Worm (Caenorhabditis elegans) whole organism, L2 larva: ENCODE results near the gene rab-35.

ENCODE experiments used
- C34F6.9 ChIP-seq: fragments of 150-350 bp; optimal IDR thresholded peaks from 2 replicates; lab custom pipeline; 2014; ENCODE audit warnings: missing biosample characterization, missing genetic modification characterization
- F13H6.1 ChIP-seq: sonication (generic microtip); optimal IDR thresholded peaks from 2 replicates; lab custom pipeline; 2016; ENCODE audit warnings: missing genetic modification characterization, missing compliant biosample characterization
- R02D3.7 ChIP-seq: fragments of 150-350 bp; optimal IDR thresholded peaks from 2 replicates; lab custom pipeline; 2014; ENCODE audit warnings: missing biosample characterization, missing genetic modification characterization
- ZK546.5 ChIP-seq: sonication (generic microtip); optimal IDR thresholded peaks from 2 replicates; lab custom pipeline; 2017; ENCODE audit warnings: missing biosample characterization, missing genetic modification characterization
- alr-1 ChIP-seq: fragments of 150-350 bp; optimal IDR thresholded peaks from 2 replicates; lab custom pipeline; 2014; ENCODE audit warnings: missing biosample characterization, missing genetic modification characterization
- aly-2 ChIP-seq: fragments of 150-350 bp; optimal IDR thresholded peaks from 2 replicates; lab custom pipeline; 2014; ENCODE audit warnings: missing biosample characterization, missing genetic modification characterization
- blmp-1 ChIP-seq: sonication (generic microtip); optimal IDR thresholded peaks from 2 replicates; lab custom pipeline; 2017; ENCODE audit warnings: missing genetic modification characterization, mild to moderate bottlenecking, missing compliant biosample characterization, antibody characterized with exemption, moderate library complexity; ENCODE audit not compliant: insufficient read depth
- crh-2 ChIP-seq: sonication (generic microtip); optimal IDR thresholded peaks from 2 replicates; lab custom pipeline; 2017; ENCODE audit warnings: missing biosample characterization, missing genetic modification characterization
- dmd-4 ChIP-seq: sonication (generic microtip); optimal IDR thresholded peaks from 2 replicates; lab custom pipeline; 2017; ENCODE audit warnings: missing biosample characterization, missing genetic modification characterization
- egl-27 ChIP-seq: sonication (generic microtip); optimal IDR thresholded peaks from 3 replicates; lab custom pipeline; 2017; ENCODE audit warnings: missing biosample characterization, missing genetic modification reagents, missing genetic modification characterization
- elt-1 ChIP-seq: fragments of 150-350 bp; optimal IDR thresholded peaks from 2 replicates; lab custom pipeline; 2014; ENCODE audit warnings: missing biosample characterization, missing genetic modification characterization
- fos-1 ChIP-seq: fragments of 150-350 bp; optimal IDR thresholded peaks from 2 replicates; lab custom pipeline; 2014; ENCODE audit warnings: missing biosample characterization, missing genetic modification characterization
- gmeb-1 ChIP-seq: fragments of 150-350 bp; optimal IDR thresholded peaks from 2 replicates; lab custom pipeline; 2014; ENCODE audit warnings: missing biosample characterization, missing genetic modification characterization
- lin-11 ChIP-seq: fragments of 150-350 bp; sonication (generic microtip); optimal IDR thresholded peaks from 2 replicates; lab custom pipeline; 2014; ENCODE audit warnings: missing biosample characterization, missing genetic modification characterization, inconsistent platforms, mixed read lengths
- lin-39 ChIP-seq: fragments of 150-350 bp; optimal IDR thresholded peaks from 2 replicates; lab custom pipeline; 2014; ENCODE audit warnings: missing biosample characterization, missing genetic modification reagents, missing genetic modification characterization
- lsy-2 ChIP-seq, 2 experiments: fragments of 150-350 bp in 1 of 2; sonication (generic microtip) in 1 of 2; optimal IDR thresholded peaks; 2 replicates each; lab custom pipeline; 2014 to 2017; ENCODE audit warnings: missing biosample characterization in 2 of 2, missing genetic modification characterization in 2 of 2
- mbf-1 ChIP-seq: sonication (generic microtip); optimal IDR thresholded peaks from 2 replicates; lab custom pipeline; 2017; ENCODE audit warnings: missing biosample characterization, missing genetic modification characterization
- nhr-10 ChIP-seq: sonication (generic microtip); optimal IDR thresholded peaks from 2 replicates; lab custom pipeline; 2017; ENCODE audit warnings: missing biosample characterization, missing genetic modification characterization
- nhr-11 ChIP-seq: fragments of 150-350 bp; optimal IDR thresholded peaks from 2 replicates; lab custom pipeline; 2014; ENCODE audit warnings: missing biosample characterization, missing genetic modification characterization
- nhr-12 ChIP-seq: fragments of 150-350 bp; optimal IDR thresholded peaks from 2 replicates; lab custom pipeline; 2014; ENCODE audit warnings: missing biosample characterization, missing genetic modification characterization
- nhr-129 ChIP-seq: fragments of 150-350 bp; optimal IDR thresholded peaks from 2 replicates; lab custom pipeline; 2014; ENCODE audit warnings: missing biosample characterization, missing genetic modification characterization
- nhr-21 ChIP-seq: fragments of 150-350 bp; optimal IDR thresholded peaks from 2 replicates; lab custom pipeline; 2014; ENCODE audit warnings: missing biosample characterization, missing genetic modification characterization
- nhr-23 ChIP-seq: fragments of 150-350 bp; optimal IDR thresholded peaks from 2 replicates; lab custom pipeline; 2014; ENCODE audit warnings: missing biosample characterization, missing genetic modification reagents, missing genetic modification characterization
- nhr-237 ChIP-seq: fragments of 150-350 bp; optimal IDR thresholded peaks from 2 replicates; lab custom pipeline; 2014; ENCODE audit warnings: missing biosample characterization, missing genetic modification characterization
- nhr-6 ChIP-seq: fragments of 150-350 bp; optimal IDR thresholded peaks from 2 replicates; lab custom pipeline; 2014; ENCODE audit warnings: missing biosample characterization, missing genetic modification characterization
- peb-1 ChIP-seq: fragments of 150-350 bp; optimal IDR thresholded peaks from 2 replicates; lab custom pipeline; 2014; ENCODE audit warnings: missing biosample characterization, missing genetic modification characterization
- sem-4 ChIP-seq: fragments of 150-350 bp; optimal IDR thresholded peaks from 2 replicates; lab custom pipeline; 2014; ENCODE audit warnings: missing biosample characterization, missing genetic modification reagents, missing genetic modification characterization
- skn-1 ChIP-seq: sonication (generic microtip); optimal IDR thresholded peaks from 2 replicates; lab custom pipeline; 2017; ENCODE audit warnings: missing biosample characterization, missing genetic modification characterization
- sma-9 ChIP-seq, 2 experiments: fragments of 150-350 bp in 1 of 2; sonication (generic microtip) in 1 of 2; optimal IDR thresholded peaks; 2 replicates each; lab custom pipeline; 2014 to 2016; ENCODE audit warnings: missing genetic modification characterization in 2 of 2, mild to moderate bottlenecking in 1 of 2, missing biosample characterization in 1 of 2, missing compliant biosample characterization in 1 of 2, missing genetic modification reagents in 1 of 2, moderate library complexity in 1 of 2
- snpc-4 ChIP-seq: fragments of 150-350 bp; optimal IDR thresholded peaks from 2 replicates; lab custom pipeline; 2014; ENCODE audit warnings: missing biosample characterization, missing genetic modification characterization
- unc-55 ChIP-seq: fragments of 150-350 bp; sonication (generic microtip); optimal IDR thresholded peaks from 3 replicates; lab custom pipeline; 2014; ENCODE audit warnings: missing biosample characterization, missing genetic modification reagents, missing genetic modification characterization
- unc-62 ChIP-seq: fragments of 150-350 bp; optimal IDR thresholded peaks from 2 replicates; lab custom pipeline; 2014; ENCODE audit warnings: missing biosample characterization, missing genetic modification reagents, missing genetic modification characterization
- zag-1 ChIP-seq: fragments of 150-350 bp; optimal IDR thresholded peaks from 2 replicates; lab custom pipeline; 2014; ENCODE audit warnings: missing biosample characterization, missing genetic modification characterization
- ztf-1 ChIP-seq: fragments of 200-800 bp; sonication (Bioruptor generic); conservative IDR thresholded peaks from 2 replicates; pipeline ENCODE4 v1.3.6; 2022; ENCODE audit warnings: missing genetic modification characterization, missing compliant biosample characterization
- ztf-4 ChIP-seq: fragments of 150-350 bp; optimal IDR thresholded peaks from 2 replicates; lab custom pipeline; 2014; ENCODE audit warnings: missing biosample characterization, missing genetic modification characterization

rab-35 gene

ce11 chrIII:11355758-11356323 lies 44.5 kb upstream of the rab-35 start:
- TF ChIP-seq nhr-6 (no peak), nhr-12 (no peak), unc-55 (GFP tag; lab: Kevin White, UChicago) (no peak), zag-1 (no peak), lin-39 (tag; lab: Kevin White, UChicago) (no peak), ztf-4 (tag; lab: Kevin White, UChicago) (no peak), sma-9 (GFP tag; optimal IDR thresholded peaks at IDR 0.05; lab: Kevin White, UChicago) (no peak), sma-9 (tag; optimal IDR thresholded peaks at IDR 0.05; lab: Kevin White, UChicago) (no peak), crh-2 (tag; lab: Kevin White, UChicago) (no peak), nhr-11 (tag; lab: Kevin White, UChicago) (no peak), ztf-1 (GFP tag; lab: Robert Waterston, UW) (no peak), nhr-237 (tag; lab: Kevin White, UChicago) (no peak), nhr-21 (no peak), egl-27 (no peak), dmd-4 (tag; lab: Kevin White, UChicago) (no peak), gmeb-1 (tag; lab: Kevin White, UChicago) (no peak), R02D3.7 (tag; lab: Kevin White, UChicago) (no peak), alr-1 (tag; lab: Kevin White, UChicago) (no peak), lin-11 (tag; lab: Kevin White, UChicago) (no peak), aly-2 (tag; lab: Kevin White, UChicago) (no peak)

- TF ChIP-seq ztf-1 (GFP tag; lab: Robert Waterston, UW) (no peak), blmp-1 (tag; lab: Kevin White, UChicago) (no peak), nhr-129 (tag; lab: Kevin White, UChicago) (peak; percentile 63), skn-1 (tag; lab: Kevin White, UChicago) (no peak), sem-4 (tag; lab: Kevin White, UChicago) (peak; percentile 33), nhr-10 (no peak), fos-1 (peak; percentile 25), crh-2 (tag; lab: Kevin White, UChicago) (peak; percentile 28), sma-9 (GFP tag; optimal IDR thresholded peaks at IDR 0.05; lab: Kevin White, UChicago) (peak; percentile 7), sma-9 (tag; optimal IDR thresholded peaks at IDR 0.05; lab: Kevin White, UChicago) (no peak), lsy-2 (tag; optimal IDR thresholded peaks at IDR 0.05; lab: Kevin White, UChicago) (peak in 1 of 2 experiments; percentile 22), nhr-237 (tag; lab: Kevin White, UChicago) (no peak), mbf-1 (tag; lab: Kevin White, UChicago) (no peak), C34F6.9 (peak; percentile 42), R02D3.7 (tag; lab: Kevin White, UChicago) (no peak), F13H6.1 (tag; lab: Kevin White, UChicago) (no peak), peb-1 (tag; lab: Kevin White, UChicago) (no peak), ZK546.5 (tag; lab: Kevin White, UChicago) (no peak)
- TF ChIP-seq, all 48 proteins: peak for 7
Measured at ce11 chrIII:11353499-11353898, 42.1 kb upstream of the rab-35 start.

ce11 chrIII:11352840-11353239 lies 41.5 kb upstream of the rab-35 start:
- TF ChIP-seq crh-2 (tag; lab: Kevin White, UChicago) = no peak
- peak; percentile 51 for TF ChIP-seq nhr-129 (tag; lab: Kevin White, UChicago)
- TF ChIP-seq alr-1 (tag; lab: Kevin White, UChicago) = no peak
- TF ChIP-seq ZK546.5 (tag; lab: Kevin White, UChicago) = no peak
- TF ChIP-seq lin-39 (tag; lab: Kevin White, UChicago) = no peak
- TF ChIP-seq nhr-12 = no peak
- TF ChIP-seq nhr-23 (tag; lab: Kevin White, UChicago) = no peak
- peak; percentile 9 for TF ChIP-seq unc-55 (GFP tag; lab: Kevin White, UChicago)
- peak; percentile 15 for TF ChIP-seq sma-9 (GFP tag; optimal IDR thresholded peaks at IDR 0.05; lab: Kevin White, UChicago)
- no peak for TF ChIP-seq sma-9 (tag; optimal IDR thresholded peaks at IDR 0.05; lab: Kevin White, UChicago)
- peak in 1 of 2 experiments; percentile 22 for TF ChIP-seq lsy-2 (tag; optimal IDR thresholded peaks at IDR 0.05; lab: Kevin White, UChicago)
- TF ChIP-seq elt-1 (tag; lab: Kevin White, UChicago) = no peak
- TF ChIP-seq unc-62 (GFP tag; lab: Kevin White, UChicago) = no peak
- TF ChIP-seq gmeb-1 (tag; lab: Kevin White, UChicago) = peak; percentile 33
- no peak for TF ChIP-seq snpc-4 (tag; lab: Kevin White, UChicago)
- no peak for TF ChIP-seq nhr-11 (tag; lab: Kevin White, UChicago)
- TF ChIP-seq F13H6.1 (tag; lab: Kevin White, UChicago) = peak; percentile 22
- TF ChIP-seq, all 48 proteins: peak for 6
